Fruit fly (Drosophila melanogaster) whole organism, embryonic: ENCODE data around the gene CG44000.
A peak's percentile ranks its signal among the peaks of the same experiment; 100 is the strongest.

ENCODE experiments used
- Adf1 ChIP-seq: fragments of 200-800 bp; sonication (Bioruptor generic); IDR thresholded peaks from 2 replicates; pipeline ENCODE4 v1.3.6; 2022; ENCODE audit warnings: missing biosample characterization, missing genetic modification characterization
- Asciz ChIP-seq: fragments of 200-800 bp; sonication (Bioruptor generic); optimal IDR thresholded peaks from 2 replicates; lab custom pipeline; 2017; ENCODE audit warnings: missing biosample characterization, mild to moderate bottlenecking, missing genetic modification characterization, missing genetic modification reagents
- Atf3 ChIP-seq: fragments of 200-800 bp; sonication (Bioruptor generic); optimal IDR thresholded peaks from 3 replicates; lab custom pipeline; 2016; ENCODE audit warnings: missing biosample characterization, missing genetic modification characterization
- CG10274 ChIP-seq: fragments of 200-800 bp; sonication (Bioruptor generic); optimal IDR thresholded peaks from 3 replicates; lab custom pipeline; 2017; ENCODE audit warnings: missing biosample characterization, mild to moderate bottlenecking, missing genetic modification characterization
- CG10959 ChIP-seq: fragments of 200-800 bp; sonication (Bioruptor generic); IDR thresholded peaks from 2 replicates; pipeline ENCODE4 v1.3.6; 2022; ENCODE audit warnings: missing biosample characterization, missing genetic modification characterization
- CG11695 ChIP-seq: fragments of 200-800 bp; sonication (Bioruptor generic); IDR thresholded peaks from 3 replicates; pipeline ENCODE4 v1.3.6; 2022; ENCODE audit warnings: missing biosample characterization, missing genetic modification characterization
- CG12219 ChIP-seq: fragments of 200-800 bp; sonication (Bioruptor generic); optimal IDR thresholded peaks from 3 replicates; lab custom pipeline; 2018; ENCODE audit warnings: missing biosample characterization, mild to moderate bottlenecking, missing genetic modification characterization
- CG18262 ChIP-seq: fragments of 200-800 bp; optimal IDR thresholded peaks from 3 replicates; lab custom pipeline; 2019; ENCODE audit warnings: missing biosample characterization, mild to moderate bottlenecking, missing genetic modification characterization, moderate library complexity
- CG2120 ChIP-seq: fragments of 200-800 bp; sonication (Bioruptor generic); optimal IDR thresholded peaks from 3 replicates; lab custom pipeline; 2016; ENCODE audit warnings: missing biosample characterization, missing genetic modification characterization
- CG2199 ChIP-seq: fragments of 200-800 bp; sonication (Bioruptor generic); IDR thresholded peaks from 3 replicates; pipeline ENCODE4 v1.3.6; 2022; ENCODE audit warnings: missing biosample characterization, missing genetic modification characterization
- CG2712 ChIP-seq: fragments of 200-800 bp; optimal IDR thresholded peaks from 3 replicates; lab custom pipeline; 2019; ENCODE audit warnings: missing biosample characterization, mild to moderate bottlenecking, missing genetic modification characterization, moderate library complexity
- CG3163 ChIP-seq: fragments of 200-800 bp; sonication (Bioruptor generic); optimal IDR thresholded peaks from 3 replicates; lab custom pipeline; 2016; ENCODE audit warnings: missing biosample characterization, missing genetic modification characterization
- CG3281 ChIP-seq: fragments of 200-800 bp; sonication (Bioruptor generic); optimal IDR thresholded peaks from 3 replicates; lab custom pipeline; 2017; ENCODE audit warnings: missing biosample characterization, mild to moderate bottlenecking, missing genetic modification characterization
- CG3995 ChIP-seq: fragments of 200-800 bp; sonication (Bioruptor generic); optimal IDR thresholded peaks from 3 replicates; lab custom pipeline; 2016; ENCODE audit warnings: missing biosample characterization, missing genetic modification characterization
- CG6689 ChIP-seq: fragments of 200-800 bp; sonication (Bioruptor generic); IDR thresholded peaks from 2 replicates; pipeline ENCODE4 v1.3.6; 2022; ENCODE audit warnings: missing biosample characterization, missing genetic modification characterization
- CG7839 ChIP-seq: fragments of 200-800 bp; sonication (Bioruptor generic); optimal IDR thresholded peaks from 3 replicates; lab custom pipeline; 2018; ENCODE audit warnings: missing biosample characterization, mild to moderate bottlenecking, missing genetic modification characterization, moderate library complexity
- CG8359 ChIP-seq: fragments of 200-800 bp; sonication (Bioruptor generic); optimal IDR thresholded peaks from 2 replicates; lab custom pipeline; 2017; ENCODE audit warnings: missing biosample characterization, mild to moderate bottlenecking, missing genetic modification characterization, borderline replicate concordance
- CG8388 ChIP-seq: fragments of 200-800 bp; sonication (Bioruptor generic); optimal IDR thresholded peaks from 2 replicates; lab custom pipeline; 2019; ENCODE audit warnings: missing biosample characterization, mild to moderate bottlenecking, missing genetic modification characterization, moderate library complexity
- CG9727 ChIP-seq: fragments of 200-800 bp; sonication (Bioruptor generic); optimal IDR thresholded peaks from 3 replicates; lab custom pipeline; 2017; ENCODE audit warnings: missing biosample characterization, mild to moderate bottlenecking, missing genetic modification characterization
- CG9932 ChIP-seq: fragments of 200-800 bp; sonication (Bioruptor generic); IDR thresholded peaks from 2 replicates; pipeline ENCODE4 v1.3.6; 2022; ENCODE audit warnings: missing biosample characterization, missing genetic modification characterization
- Dip3 ChIP-seq: fragments of 200-800 bp; sonication (Bioruptor generic); optimal IDR thresholded peaks from 3 replicates; lab custom pipeline; 2016; ENCODE audit warnings: missing biosample characterization, missing genetic modification characterization
- Elba2 ChIP-seq: fragments of 200-800 bp; sonication (Bioruptor generic); optimal IDR thresholded peaks from 3 replicates; lab custom pipeline; 2016; ENCODE audit warnings: missing biosample characterization, missing genetic modification characterization
- Fer3 ChIP-seq: fragments of 200-800 bp; sonication (Bioruptor generic); optimal IDR thresholded peaks from 2 replicates; lab custom pipeline; 2018; ENCODE audit warnings: missing biosample characterization, mild to moderate bottlenecking, missing genetic modification characterization, moderate library complexity
- HLH3B ChIP-seq: fragments of 200-800 bp; sonication (Bioruptor generic); IDR thresholded peaks from 2 replicates; pipeline ENCODE4 v1.3.6; 2022; ENCODE audit warnings: missing biosample characterization, missing genetic modification characterization
- Hand ChIP-seq: fragments of 200-800 bp; sonication (Bioruptor generic); optimal IDR thresholded peaks from 2 replicates; lab custom pipeline; 2017; ENCODE audit warnings: mild to moderate bottlenecking, missing biosample characterization, missing genetic modification reagents, missing genetic modification characterization
- Lim3 ChIP-seq: fragments of 200-800 bp; sonication (Bioruptor generic); IDR thresholded peaks from 2 replicates; pipeline ENCODE4 v1.3.6; 2022; ENCODE audit warnings: missing biosample characterization, missing genetic modification characterization
- NFAT ChIP-seq: fragments of 200-800 bp; sonication (Bioruptor generic); IDR thresholded peaks from 2 replicates; pipeline ENCODE4 v1.3.6; 2022; ENCODE audit warnings: missing biosample characterization, missing genetic modification characterization
- Rfx ChIP-seq: fragments of 200-800 bp; sonication (Bioruptor generic); IDR thresholded peaks from 2 replicates; pipeline ENCODE4 v1.3.6; 2022; ENCODE audit warnings: missing biosample characterization, missing genetic modification characterization
- Xrp1 ChIP-seq: fragments of 200-800 bp; sonication (Bioruptor generic); IDR thresholded peaks from 2 replicates; pipeline ENCODE4 v1.3.6; 2022; ENCODE audit warnings: missing biosample characterization, missing genetic modification characterization
- ara ChIP-seq: fragments of 200-800 bp; sonication (Bioruptor generic); IDR thresholded peaks from 2 replicates; pipeline ENCODE4 v1.3.6; 2022; ENCODE audit warnings: missing biosample characterization, missing genetic modification characterization
- az2 ChIP-seq: fragments of 200-800 bp; sonication (Bioruptor generic); optimal IDR thresholded peaks from 3 replicates; lab custom pipeline; 2016; ENCODE audit warnings: missing biosample characterization, missing genetic modification characterization
- bsh ChIP-seq, 2 experiments: fragments of 200-800 bp; sonication (Bioruptor generic); optimal IDR thresholded peaks; 2 replicates each; lab custom pipeline; 2017 to 2018; ENCODE audit warnings: mild to moderate bottlenecking in 2 of 2, missing biosample characterization in 2 of 2, missing genetic modification characterization in 2 of 2, moderate library complexity in 1 of 2
- croc ChIP-seq: fragments of 200-800 bp; sonication (Bioruptor generic); conservative IDR thresholded peaks from 3 replicates; pipeline ENCODE4 v1.3.6; 2022; ENCODE audit warnings: missing biosample characterization, missing genetic modification characterization
- crol ChIP-seq: fragments of 200-800 bp; sonication (Bioruptor generic); IDR thresholded peaks from 2 replicates; pipeline ENCODE4 v1.3.6; 2022; ENCODE audit warnings: missing biosample characterization, missing genetic modification characterization
- fd3F ChIP-seq: fragments of 200-800 bp; sonication (Bioruptor generic); optimal IDR thresholded peaks from 2 replicates; lab custom pipeline; 2018; ENCODE audit warnings: missing biosample characterization, mild to moderate bottlenecking, missing genetic modification characterization, moderate library complexity
- fu2 ChIP-seq: fragments of 200-800 bp; sonication (Bioruptor generic); optimal IDR thresholded peaks from 2 replicates; lab custom pipeline; 2016; ENCODE audit warnings: missing biosample characterization, missing genetic modification characterization
- grn ChIP-seq: fragments of 200-800 bp; sonication (Bioruptor generic); optimal IDR thresholded peaks from 3 replicates; lab custom pipeline; 2017; ENCODE audit warnings: missing biosample characterization, missing genetic modification characterization
- gsb-n ChIP-seq: fragments of 200-800 bp; sonication (Bioruptor generic); optimal IDR thresholded peaks from 3 replicates; lab custom pipeline; 2018; ENCODE audit warnings: missing biosample characterization, mild to moderate bottlenecking, missing genetic modification characterization
- insv ChIP-seq, 2 experiments: fragments of 200-800 bp; sonication (Bioruptor generic); optimal IDR thresholded peaks; 3 replicates each; lab custom pipeline; 2016 to 2018; ENCODE audit warnings: missing biosample characterization in 2 of 2, missing genetic modification characterization in 2 of 2
- lilli ChIP-seq: fragments of 200-800 bp; sonication (Bioruptor generic); optimal IDR thresholded peaks from 3 replicates; lab custom pipeline; 2016; ENCODE audit warnings: missing biosample characterization, missing genetic modification characterization
- mam ChIP-seq: fragments of 200-800 bp; sonication (Bioruptor generic); optimal IDR thresholded peaks from 3 replicates; lab custom pipeline; 2016; ENCODE audit warnings: missing biosample characterization, missing genetic modification characterization
- pb ChIP-seq: fragments of 200-800 bp; sonication (Bioruptor generic); optimal IDR thresholded peaks from 3 replicates; lab custom pipeline; 2016; ENCODE audit warnings: missing biosample characterization, missing genetic modification characterization
- sens ChIP-seq: fragments of 200-800 bp; sonication (Bioruptor generic); peaks from one replicate; lab custom pipeline; 2016; ENCODE audit warnings: missing biosample characterization, missing genetic modification characterization
- sens-2 ChIP-seq: fragments of 200-800 bp; sonication (Bioruptor generic); IDR thresholded peaks from 2 replicates; pipeline ENCODE4 v1.3.6; 2022; ENCODE audit warnings: missing biosample characterization, missing genetic modification characterization
- slbo ChIP-seq: fragments of 200-800 bp; sonication (Bioruptor generic); IDR thresholded peaks from 2 replicates; pipeline ENCODE4 v1.3.6; 2022; ENCODE audit warnings: missing biosample characterization, missing genetic modification characterization
- sug ChIP-seq: fragments of 200-800 bp; optimal IDR thresholded peaks from 2 replicates; lab custom pipeline; 2019; ENCODE audit warnings: missing biosample characterization, mild to moderate bottlenecking, missing genetic modification characterization, moderate library complexity

The CG44000 gene

DNA sequence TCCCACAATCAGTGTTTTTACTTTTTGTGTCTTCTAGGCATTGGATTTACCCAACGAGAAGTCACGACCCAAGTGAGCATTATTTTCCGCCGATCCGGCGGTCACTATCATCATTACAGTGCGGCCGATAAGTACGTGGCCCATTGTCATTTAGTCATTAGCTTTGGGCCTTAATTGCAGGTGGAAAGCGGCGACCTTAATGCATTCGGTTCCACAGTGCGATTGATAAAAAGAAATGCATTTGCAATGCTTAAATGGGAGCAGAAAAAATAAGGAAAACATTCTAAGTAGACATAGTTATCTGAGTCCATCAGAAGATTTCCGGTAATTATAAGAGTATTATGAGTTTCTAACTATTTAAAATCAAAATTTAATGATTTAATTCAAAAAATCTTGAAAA, 49.1 kb downstream of the CG44000 start (continued):
- TF ChIP-seq Rfx: peak; percentile 21; the same call in 1 of the 2 replicates
- no peak for TF ChIP-seq Lim3 (GFP tag; lab: Robert Waterston, UW)
- TF ChIP-seq lilli (GFP tag; lab: Kevin White, UChicago): peak; percentile 22
- TF ChIP-seq CG11695 (GFP tag; lab: Robert Waterston, UW): 0 out of 3 replicates have a peak, but pooled peaks have one; percentile 31
- TF ChIP-seq Asciz: no peak
- TF ChIP-seq CG8359 (GFP tag; lab: Kevin White, UChicago): no peak
- TF ChIP-seq CG3995 (GFP tag; lab: Kevin White, UChicago): peak; percentile 12
- TF ChIP-seq CG12219 (GFP tag; lab: Kevin White, UChicago): no peak
- TF ChIP-seq sens-2: no peak
- TF ChIP-seq Dip3 (GFP tag; lab: Kevin White, UChicago): peak; percentile 19
- TF ChIP-seq sens: peak; percentile 65
- TF ChIP-seq sug (tag; lab: Kevin White, UChicago): peak; percentile 27
- TF ChIP-seq Adf1 (GFP tag; lab: Robert Waterston, UW): no peak
- no peak for TF ChIP-seq Atf3
- no peak for TF ChIP-seq CG3163 (GFP tag; lab: Kevin White, UChicago)
- no peak for TF ChIP-seq crol (GFP tag; lab: Robert Waterston, UW)
- TF ChIP-seq CG2712 (tag; lab: Kevin White, UChicago): no peak
- TF ChIP-seq fu2 (GFP tag; lab: Kevin White, UChicago): no peak
- peak; percentile 37; the same call in 1 of the 2 replicates for TF ChIP-seq Xrp1 (GFP tag; lab: Robert Waterston, UW)
- TF ChIP-seq az2 (GFP tag; lab: Kevin White, UChicago): no peak
- TF ChIP-seq CG10274 (GFP tag; lab: Kevin White, UChicago): no peak
- TF ChIP-seq CG10959 (GFP tag; lab: Robert Waterston, UW): no peak
- no peak for TF ChIP-seq gsb-n
- TF ChIP-seq CG8388 (GFP tag; lab: Kevin White, UChicago): peak; percentile 74
- no peak for TF ChIP-seq CG7839 (tag; lab: Kevin White, UChicago)
- TF ChIP-seq croc (GFP tag; lab: Robert Waterston, UW): no peak
- TF ChIP-seq grn (GFP tag; lab: Kevin White, UChicago): no peak
- TF ChIP-seq mam (GFP tag; lab: Kevin White, UChicago): peak; percentile 31
- TF ChIP-seq pb (GFP tag; lab: Kevin White, UChicago): no peak
- no peak for TF ChIP-seq CG9727 (GFP tag; lab: Kevin White, UChicago)
- peak; percentile 47; the same call in 1 of the 3 replicates for TF ChIP-seq CG2199 (GFP tag; lab: Robert Waterston, UW)
- no peak for TF ChIP-seq fd3F (GFP tag; lab: Kevin White, UChicago)
- no peak for TF ChIP-seq Fer3
- TF ChIP-seq CG3281 (GFP tag; lab: Kevin White, UChicago): no peak
- no peak for TF ChIP-seq CG6689 (GFP tag; lab: Robert Waterston, UW)
- no peak for TF ChIP-seq CG18262 (tag; lab: Kevin White, UChicago)
- TF ChIP-seq CG2120 (GFP tag; lab: Kevin White, UChicago): peak; percentile 9
- peak; percentile 17; the same call in 1 of the 2 replicates for TF ChIP-seq slbo
- TF ChIP-seq CG9932: no peak
- TF ChIP-seq bsh (GFP tag; optimal IDR thresholded peaks at IDR 0.05; lab: Kevin White, UChicago): no peak
- TF ChIP-seq NFAT: peak; percentile 44; the same call in 1 of the 2 replicates

DNA sequence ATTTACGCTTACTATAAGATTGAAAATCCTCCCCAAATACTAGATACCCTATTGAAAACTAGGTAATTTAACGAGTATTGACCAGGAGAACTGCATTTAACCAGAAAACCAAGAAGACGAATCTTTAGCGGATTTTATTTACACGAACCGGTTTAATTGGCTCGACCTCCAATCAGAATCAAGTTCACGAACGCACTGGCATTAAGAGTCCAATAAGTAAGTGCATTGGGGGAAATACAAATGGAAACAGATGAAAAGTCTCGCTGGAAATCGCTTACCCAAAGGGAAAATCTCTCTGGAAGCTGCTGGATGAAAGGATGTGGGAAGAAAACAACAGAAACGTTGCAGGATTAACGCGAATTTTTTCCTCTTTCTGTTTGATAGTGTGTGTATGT, 49.5 kb downstream of the CG44000 start:
- no peak for TF ChIP-seq HLH3B (GFP tag; lab: Robert Waterston, UW)
- peak; percentile 60 for TF ChIP-seq Elba2
- TF ChIP-seq Hand: no peak
- TF ChIP-seq insv (GFP tag; optimal IDR thresholded peaks at IDR 0.05; lab: Kevin White, UChicago): peak; percentile 72 to 95
- peak; percentile 1 for TF ChIP-seq sens
- no peak for TF ChIP-seq ara (GFP tag; lab: Robert Waterston, UW)
- TF ChIP-seq grn (GFP tag; lab: Kevin White, UChicago): no peak
- TF ChIP-seq, all 482 proteins: peak for 3
